Fruit fly (Drosophila melanogaster): ENCODE data around the gene aux.

dm6 chr3R:4256672-4257071 is 45.1 kb downstream of the aux start, which contains the start of gene Or82a:
- TF ChIP-seq Dfd (GFP tag; optimal IDR thresholded peaks at IDR 0.05) (no peak), br (GFP tag; optimal IDR thresholded peaks at IDR 0.05) (no peak), foxo (GFP tag; optimal IDR thresholded peaks at IDR 0.05) (no peak), fru (GFP tag; optimal IDR thresholded peaks at IDR 0.05) (no peak), Mio (GFP tag; optimal IDR thresholded peaks at IDR 0.05) (no peak), Hnf4 (GFP tag; optimal IDR thresholded peaks at IDR 0.05) (no peak)
